Worm (Caenorhabditis elegans): Measurements from ENCODE around the gene ZK353.9.
A peak's percentile ranks its signal among the peaks of the same experiment; 100 is the strongest.

Gene ZK353.9

DNA sequence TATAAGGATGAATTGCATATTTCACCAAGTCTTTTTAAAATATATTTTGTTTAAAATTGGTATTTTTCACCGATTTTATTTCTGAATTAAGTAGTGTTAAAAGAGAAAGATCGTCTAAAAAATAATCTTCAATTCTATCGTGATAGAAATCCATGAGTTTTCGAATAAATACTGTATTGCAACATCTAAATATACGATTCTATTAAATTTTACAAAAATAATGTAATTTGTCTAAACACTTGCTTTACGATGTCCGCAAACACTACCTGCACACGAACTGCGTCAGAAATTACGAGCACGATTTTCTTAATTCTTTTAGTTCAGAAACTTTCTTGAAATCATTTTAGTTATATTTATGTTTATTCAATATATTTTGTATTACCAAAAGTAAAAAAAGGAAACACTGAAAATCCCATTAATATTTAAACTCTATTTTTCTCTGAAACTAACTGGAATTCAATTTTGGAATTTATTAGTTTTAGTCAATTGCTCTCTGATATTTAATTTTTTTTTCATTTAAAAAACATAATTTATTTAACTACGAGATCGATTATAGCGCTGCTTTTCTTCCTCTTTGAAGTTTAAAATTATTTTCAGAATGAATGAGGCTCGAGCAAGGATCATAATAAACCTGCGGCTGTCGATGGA is 40.0 kb downstream of the ZK353.9 start, which contains the start of gene mrpl-32 (continued):
- TF ChIP-seq lir-3 (tag; optimal IDR thresholded peaks at IDR 0.05) (peak; percentile 40), hif-1 (tag; optimal IDR thresholded peaks at IDR 0.05) (no peak), daf-16 (GFP tag; optimal IDR thresholded peaks at IDR 0.05) (peak; percentile 10 to 41), daf-16 (tag; optimal IDR thresholded peaks at IDR 0.05) (peak; percentile 11), lin-38 (GFP tag; IDR thresholded peaks at IDR 0.05) (peak; percentile 77), dpl-1 (GFP tag; optimal IDR thresholded peaks at IDR 0.05) (peak; percentile 9), pha-4 (GFP tag; IDR thresholded peaks at IDR 0.05) (peak; percentile 30; the same call in 1 of the 2 replicates), pha-4 (tag; optimal IDR thresholded peaks at IDR 0.05) (peak; percentile 26), ztf-11 (tag; optimal IDR thresholded peaks at IDR 0.05) (no peak), arid-1 (GFP tag; conservative IDR thresholded peaks at IDR 0.05) (peak; percentile 75), tra-1 (GFP tag; IDR thresholded peaks at IDR 0.05) (no peak), F10B5.3 (tag; optimal IDR thresholded peaks at IDR 0.05) (no peak), php-3 (GFP tag; IDR thresholded peaks at IDR 0.05) (peak; percentile 33; the same call in 1 of the 2 replicates), lin-15B (tag; optimal IDR thresholded peaks at IDR 0.05) (no peak), fkh-10 (GFP tag; optimal IDR thresholded peaks at IDR 0.05) (no peak)

DNA sequence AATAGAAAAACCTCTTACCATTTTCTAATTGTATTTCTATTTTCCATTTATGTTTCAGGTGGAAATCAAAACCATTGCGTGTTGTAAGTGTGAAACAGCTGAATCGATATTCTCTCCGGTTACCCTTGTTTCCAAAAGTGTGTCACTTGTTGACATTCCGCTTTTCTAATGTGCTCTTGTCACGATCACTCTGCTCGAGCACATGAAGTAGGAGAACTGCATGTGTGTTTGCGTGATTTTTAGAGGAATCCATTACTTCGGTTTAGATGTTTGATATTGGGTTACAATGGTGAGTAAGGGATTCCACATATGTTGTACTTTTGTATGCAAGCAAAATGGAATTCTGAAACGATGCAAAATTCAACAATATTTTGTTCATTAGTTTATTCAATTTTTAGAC is 41.2 kb downstream of the ZK353.9 start:
- TF ChIP-seq fkh-10 (GFP tag; optimal IDR thresholded peaks at IDR 0.05) = no peak
- TF ChIP-seq rbr-2 (tag; optimal IDR thresholded peaks at IDR 0.05) = no peak
- TF ChIP-seq nhr-28 (tag; optimal IDR thresholded peaks at IDR 0.05) = no peak
- peak; percentile 20 for TF ChIP-seq hlh-30 (tag; optimal IDR thresholded peaks at IDR 0.05; ENCODE audit: insufficient read depth)
- no peak for TF ChIP-seq hmg-1.1 (GFP tag; IDR thresholded peaks at IDR 0.05)
- TF ChIP-seq nhr-6 (tag; optimal IDR thresholded peaks at IDR 0.05) = no peak
- TF ChIP-seq dve-1 (tag; optimal IDR thresholded peaks at IDR 0.05; ENCODE audit: insufficient read depth) = no peak
- TF ChIP-seq spr-3 (GFP tag; optimal IDR thresholded peaks at IDR 0.05) = no peak
- no peak for TF ChIP-seq fos-1 (tag; optimal IDR thresholded peaks at IDR 0.05)
- TF ChIP-seq php-3 (GFP tag; IDR thresholded peaks at IDR 0.05) = no peak
- TF ChIP-seq daf-19 (GFP tag; conservative IDR thresholded peaks at IDR 0.05) = no peak
- no peak for TF ChIP-seq lir-3 (tag; optimal IDR thresholded peaks at IDR 0.05)
- TF ChIP-seq zag-1 (tag; optimal IDR thresholded peaks at IDR 0.05) = no peak
- TF ChIP-seq ztf-11 (tag; optimal IDR thresholded peaks at IDR 0.05) = no peak
- no peak for TF ChIP-seq zfp-2 (tag; optimal IDR thresholded peaks at IDR 0.05)
- no peak for TF ChIP-seq dmd-9 (GFP tag; IDR thresholded peaks at IDR 0.05)
- no peak for TF ChIP-seq arid-1 (GFP tag; conservative IDR thresholded peaks at IDR 0.05)
- TF ChIP-seq F44E2.7 (GFP tag; IDR thresholded peaks at IDR 0.05) = no peak
- peak; percentile 27 for TF ChIP-seq duxl-1 (tag; optimal IDR thresholded peaks at IDR 0.05; ENCODE audit: poor library complexity)
- TF ChIP-seq ctbp-1 (GFP tag; IDR thresholded peaks at IDR 0.05) = no peak
- no peak for TF ChIP-seq Y75B8A.6 (GFP tag; IDR thresholded peaks at IDR 0.05)
- no peak for TF ChIP-seq nhr-48 (tag; optimal IDR thresholded peaks at IDR 0.05)
- no peak for TF ChIP-seq F26F4.8 (GFP tag; conservative IDR thresholded peaks at IDR 0.05)
- no peak for TF ChIP-seq F49E8.2 (tag; optimal IDR thresholded peaks at IDR 0.05; ENCODE audit: borderline replicate concordance)
- no peak for TF ChIP-seq pha-4 (GFP tag; IDR thresholded peaks at IDR 0.05)
- no peak for TF ChIP-seq pha-4 (tag; optimal IDR thresholded peaks at IDR 0.05)
- no peak for TF ChIP-seq skn-1 (tag; optimal IDR thresholded peaks at IDR 0.05)
- TF ChIP-seq nhr-237 (tag; optimal IDR thresholded peaks at IDR 0.05) = no peak
- TF ChIP-seq attf-4 (tag; optimal IDR thresholded peaks at IDR 0.05) = no peak
- TF ChIP-seq daf-16 (GFP tag; optimal IDR thresholded peaks at IDR 0.05) = no peak
- peak; percentile 54 for TF ChIP-seq daf-16 (tag; optimal IDR thresholded peaks at IDR 0.05)
- no peak for TF ChIP-seq nhr-102 (tag; optimal IDR thresholded peaks at IDR 0.05)
- no peak for TF ChIP-seq mdt-29 (GFP tag; IDR thresholded peaks at IDR 0.05)
- TF ChIP-seq egl-43 (GFP tag; IDR thresholded peaks at IDR 0.05) = no peak
- no peak for TF ChIP-seq nhr-25 (tag; optimal IDR thresholded peaks at IDR 0.05; ENCODE audit: borderline replicate concordance, insufficient read depth)
- TF ChIP-seq madf-9 (GFP tag; conservative IDR thresholded peaks at IDR 0.05) = no peak
- peak; percentile 42; the same call in 1 of the 2 replicates for TF ChIP-seq lin-38 (GFP tag; IDR thresholded peaks at IDR 0.05)
- no peak for TF ChIP-seq lin-15B (tag; optimal IDR thresholded peaks at IDR 0.05)
